Fruit fly (Drosophila melanogaster): ENCODE data around the gene CG6495.

Gene CG6495

dm6 chr2L:10743714-10744113, 17.2 kb upstream of the CG6495 start, which contains the start of gene CG6729 (continued):
- TF ChIP-seq NC2α (GFP tag; optimal IDR thresholded peaks at IDR 0.05) (no peak), pita (GFP tag; optimal IDR thresholded peaks at IDR 0.05) (no peak), hth (optimal IDR thresholded peaks at IDR 0.05) (no peak), Sin3A (optimal IDR thresholded peaks at IDR 0.05) (peak; percentile 26), CG4617 (GFP tag; optimal IDR thresholded peaks at IDR 0.05; ENCODE audit: borderline replicate concordance) (peak; percentile 41), Taf1 (GFP tag; IDR thresholded peaks at IDR 0.05) (no peak), CG17802 (tag; optimal IDR thresholded peaks at IDR 0.05) (no peak), Rfx (GFP tag; IDR thresholded peaks at IDR 0.05) (no peak), Max (GFP tag; optimal IDR thresholded peaks at IDR 0.05) (no peak), Dll (GFP tag; IDR thresholded peaks at IDR 0.05; ENCODE audit: partially characterized antibody) (peak; percentile 79), Trl (optimal IDR thresholded peaks at IDR 0.05) (no peak), Trl (GFP tag; optimal IDR thresholded peaks at IDR 0.05) (no peak), Bgb (GFP tag; IDR thresholded peaks at IDR 0.05; ENCODE audit: partially characterized antibody) (peak; percentile 76), knrl (GFP tag; IDR thresholded peaks at IDR 0.05; ENCODE audit: partially characterized antibody) (peak; percentile 61), Hand (GFP tag; optimal IDR thresholded peaks at IDR 0.05) (no peak), unc-4 (GFP tag; IDR thresholded peaks at IDR 0.05; ENCODE audit: partially characterized antibody) (peak; percentile 81), CG14050 (GFP tag; IDR thresholded peaks at IDR 0.05) (no peak), phol (tag; optimal IDR thresholded peaks at IDR 0.05) (peak; percentile 51), CG8388 (GFP tag; optimal IDR thresholded peaks at IDR 0.05) (no peak), CG2889 (GFP tag; IDR thresholded peaks at IDR 0.05) (no peak), CG11093 (GFP tag; IDR thresholded peaks at IDR 0.05) (no peak), Dp (GFP tag; optimal IDR thresholded peaks at IDR 0.05) (peak; percentile 93), CG10209 (GFP tag; optimal IDR thresholded peaks at IDR 0.05) (no peak), HLH4C (GFP tag; IDR thresholded peaks at IDR 0.05; ENCODE audit: partially characterized antibody) (peak; percentile 65), al (GFP tag; IDR thresholded peaks at IDR 0.05) (no peak), Scr (GFP tag; IDR thresholded peaks at IDR 0.05; ENCODE audit: partially characterized antibody) (peak; percentile 70), amos (GFP tag; IDR thresholded peaks at IDR 0.05; ENCODE audit: partially characterized antibody) (peak; percentile 74), HmgZ (tag; optimal IDR thresholded peaks at IDR 0.05) (peak; percentile 32), insv (GFP tag; optimal IDR thresholded peaks at IDR 0.05) (no peak), Gug (GFP tag; IDR thresholded peaks at IDR 0.05) (no peak), CG1233 (GFP tag; optimal IDR thresholded peaks at IDR 0.05) (no peak), fd64A (GFP tag; optimal IDR thresholded peaks at IDR 0.05) (no peak), C15 (GFP tag; IDR thresholded peaks at IDR 0.05) (no peak), so (GFP tag; IDR thresholded peaks at IDR 0.05) (no peak), CG34224 (GFP tag; IDR thresholded peaks at IDR 0.05; ENCODE audit: partially characterized antibody) (peak; percentile 78), pum (GFP tag; optimal IDR thresholded peaks at IDR 0.05) (no peak), lbe (GFP tag; optimal IDR thresholded peaks at IDR 0.05) (peak; percentile 7), chm (GFP tag; IDR thresholded peaks at IDR 0.05) (no peak), Blimp-1 (GFP tag; optimal IDR thresholded peaks at IDR 0.05) (no peak), sob (GFP tag; IDR thresholded peaks at IDR 0.05) (no peak), Bteb2 (GFP tag; optimal IDR thresholded peaks at IDR 0.05) (no peak), CG11723 (GFP tag; optimal IDR thresholded peaks at IDR 0.05) (no peak), vnd (GFP tag; IDR thresholded peaks at IDR 0.05; ENCODE audit: partially characterized antibody) (peak; percentile 56; the same call in 2 of the 3 replicates), dysf (GFP tag; IDR thresholded peaks at IDR 0.05) (no peak), CG17612 (GFP tag; IDR thresholded peaks at IDR 0.05) (no peak), CG16813 (GFP tag; IDR thresholded peaks at IDR 0.05; ENCODE audit: partially characterized antibody) (peak; percentile 66), CG8281 (tag; optimal IDR thresholded peaks at IDR 0.05) (no peak), CG17568 (GFP tag; optimal IDR thresholded peaks at IDR 0.05) (no peak), Sox100B (GFP tag; optimal IDR thresholded peaks at IDR 0.05) (no peak), inv (GFP tag; IDR thresholded peaks at IDR 0.05; ENCODE audit: partially characterized antibody) (peak; percentile 29; the same call in 1 of the 2 replicates), pzg (GFP tag; optimal IDR thresholded peaks at IDR 0.05) (peak; percentile 74)
